Worm (Caenorhabditis elegans): Measurements from ENCODE around the gene arrd-11.

DNA sequence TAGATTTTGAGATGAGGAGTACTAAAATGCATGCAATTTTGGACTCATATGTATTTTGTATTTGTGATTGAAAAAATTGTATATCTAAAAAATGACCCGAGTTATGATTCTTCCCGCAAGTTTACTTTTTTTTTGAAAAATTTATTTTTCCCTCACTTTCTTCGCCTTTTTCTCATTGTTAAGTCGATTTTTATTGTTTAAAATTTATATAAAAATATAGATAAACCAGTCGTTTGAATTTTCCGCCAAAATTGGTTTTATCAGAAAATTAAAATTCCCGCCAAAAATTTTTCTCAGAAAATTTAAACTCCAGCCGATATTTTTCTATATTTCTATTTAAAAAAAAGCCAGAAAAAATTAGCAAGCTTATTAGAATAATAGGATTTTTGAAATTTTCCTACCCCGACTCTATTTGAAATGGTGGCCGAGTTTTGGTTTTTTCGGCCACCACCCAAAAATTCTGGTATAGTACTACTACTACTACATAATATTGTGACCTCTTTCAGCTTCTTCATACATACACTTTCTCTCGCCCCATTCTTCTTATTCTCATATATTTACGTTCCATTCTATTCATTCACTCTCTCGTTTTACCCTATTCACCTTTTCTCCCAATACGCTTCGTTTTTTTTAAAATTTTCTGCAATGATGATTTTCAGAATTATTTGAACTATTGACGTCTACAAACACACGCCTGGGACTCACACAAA, 28.5 kb downstream of the arrd-11 start, which contains the start of gene ZK131.11:
- TF ChIP-seq fkh-6 (tag; optimal IDR thresholded peaks at IDR 0.05), result no peak
- no peak for TF ChIP-seq unc-42 (tag; optimal IDR thresholded peaks at IDR 0.05)
- no peak for TF ChIP-seq dmd-4 (tag; optimal IDR thresholded peaks at IDR 0.05; ENCODE audit: borderline replicate concordance)
- no peak for TF ChIP-seq ceh-2 (tag; optimal IDR thresholded peaks at IDR 0.05)
- no peak for TF ChIP-seq pqm-1 (tag; optimal IDR thresholded peaks at IDR 0.05)
- no peak for TF ChIP-seq ama-1 (optimal IDR thresholded peaks at IDR 0.05)
- no peak for TF ChIP-seq nhr-11 (tag; optimal IDR thresholded peaks at IDR 0.05)
- TF ChIP-seq pag-3 (tag; optimal IDR thresholded peaks at IDR 0.05; ENCODE audit: borderline replicate concordance), result no peak
